Fruit fly (Drosophila melanogaster) whole organism, embryonic: Measurements from ENCODE around the gene Cont.

ENCODE experiments used
- BtbVII ChIP-seq: fragments of 200-800 bp; sonication (Bioruptor generic); optimal IDR thresholded peaks from 3 replicates; lab custom pipeline; 2017; ENCODE audit warnings: missing biosample characterization, mild to moderate bottlenecking, missing genetic modification characterization
- CG10543 ChIP-seq: fragments of 200-800 bp; sonication (Bioruptor generic); optimal IDR thresholded peaks from 3 replicates; lab custom pipeline; 2017; ENCODE audit warnings: missing biosample characterization, mild to moderate bottlenecking, missing genetic modification characterization, moderate library complexity
- CG10654 ChIP-seq: fragments of 200-800 bp; sonication (Bioruptor generic); optimal IDR thresholded peaks from 2 replicates; lab custom pipeline; 2016; ENCODE audit warnings: missing biosample characterization, missing genetic modification characterization
- CG1233 ChIP-seq: fragments of 200-800 bp; sonication (Bioruptor generic); optimal IDR thresholded peaks from 4 replicates; lab custom pipeline; 2018; ENCODE audit warnings: missing biosample characterization, mild to moderate bottlenecking, missing genetic modification characterization
- CG12659 ChIP-seq: fragments of 200-800 bp; sonication (Bioruptor generic); optimal IDR thresholded peaks from 3 replicates; lab custom pipeline; 2017; ENCODE audit warnings: mild to moderate bottlenecking, missing biosample characterization, missing genetic modification reagents, missing genetic modification characterization
- CG13287 ChIP-seq: fragments of 200-800 bp; sonication (Bioruptor generic); IDR thresholded peaks from 2 replicates; pipeline ENCODE4 v1.3.6; 2022; ENCODE audit warnings: missing biosample characterization, missing genetic modification characterization; ENCODE audit not compliant: partially characterized antibody
- CG13894 ChIP-seq: fragments of 200-800 bp; sonication (Bioruptor generic); optimal IDR thresholded peaks from 3 replicates; lab custom pipeline; 2018; ENCODE audit warnings: missing biosample characterization, mild to moderate bottlenecking, missing genetic modification characterization, moderate library complexity
- CG15514 ChIP-seq: fragments of 200-800 bp; sonication (Bioruptor generic); optimal IDR thresholded peaks from 3 replicates; lab custom pipeline; 2017; ENCODE audit warnings: missing biosample characterization, missing genetic modification characterization, mild to moderate bottlenecking, moderate library complexity, missing genetic modification reagents
- CG2712 ChIP-seq: fragments of 200-800 bp; optimal IDR thresholded peaks from 3 replicates; lab custom pipeline; 2019; ENCODE audit warnings: missing biosample characterization, mild to moderate bottlenecking, missing genetic modification characterization, moderate library complexity
- CG31388 ChIP-seq: fragments of 200-800 bp; sonication (Bioruptor generic); optimal IDR thresholded peaks from 2 replicates; lab custom pipeline; 2016; ENCODE audit warnings: missing biosample characterization, missing genetic modification characterization
- CG32772 ChIP-seq: fragments of 200-800 bp; sonication (Bioruptor generic); IDR thresholded peaks from 2 replicates; pipeline ENCODE4 v1.3.6; 2022; ENCODE audit warnings: missing biosample characterization, missing genetic modification characterization
- CG34376 ChIP-seq: fragments of 200-800 bp; sonication (Bioruptor generic); optimal IDR thresholded peaks from 2 replicates; lab custom pipeline; 2018; ENCODE audit warnings: missing biosample characterization, mild to moderate bottlenecking, missing genetic modification characterization
- CG3847 ChIP-seq: fragments of 200-800 bp; sonication (Bioruptor generic); IDR thresholded peaks from 2 replicates; pipeline ENCODE4 v1.3.6; 2022; ENCODE audit warnings: missing biosample characterization, missing genetic modification characterization
- CG43689 ChIP-seq: fragments of 200-800 bp; sonication (Bioruptor generic); IDR thresholded peaks from 2 replicates; pipeline ENCODE4 v1.3.6; 2022; ENCODE audit warnings: missing biosample characterization, missing genetic modification characterization
- CG6175 ChIP-seq: fragments of 200-800 bp; sonication (Bioruptor generic); IDR thresholded peaks from 3 replicates; pipeline ENCODE4 v1.3.6; 2022; ENCODE audit warnings: missing biosample characterization, missing genetic modification characterization
- CG6854 ChIP-seq: fragments of 200-800 bp; sonication (Bioruptor generic); optimal IDR thresholded peaks from 3 replicates; lab custom pipeline; 2017; ENCODE audit warnings: missing biosample characterization, mild to moderate bottlenecking, missing genetic modification characterization
- CG7839 ChIP-seq: fragments of 200-800 bp; sonication (Bioruptor generic); optimal IDR thresholded peaks from 3 replicates; lab custom pipeline; 2018; ENCODE audit warnings: missing biosample characterization, mild to moderate bottlenecking, missing genetic modification characterization, moderate library complexity
- CG8478 ChIP-seq: fragments of >200 bp; optimal IDR thresholded peaks from 2 replicates; lab custom pipeline; 2018
- Dbx ChIP-seq: fragments of 200-800 bp; sonication (Bioruptor generic); IDR thresholded peaks from 3 replicates; pipeline ENCODE4 v1.3.6; 2022; ENCODE audit warnings: missing biosample characterization, missing genetic modification characterization
- Deaf1 ChIP-seq: fragments of 200-800 bp; optimal IDR thresholded peaks from 3 replicates; lab custom pipeline; 2019; ENCODE audit warnings: missing biosample characterization, mild to moderate bottlenecking, missing genetic modification characterization, moderate library complexity
- Dip2 ChIP-seq: fragments of 200-800 bp; sonication (Bioruptor generic); IDR thresholded peaks from 2 replicates; pipeline ENCODE4 v1.3.6; 2022; ENCODE audit warnings: missing biosample characterization, missing genetic modification characterization
- E2f1 ChIP-seq: fragments of 200-800 bp; sonication (Bioruptor generic); IDR thresholded peaks from 2 replicates; pipeline ENCODE4 v1.3.6; 2022; ENCODE audit warnings: missing biosample characterization, missing genetic modification characterization
- Ets97D ChIP-seq: fragments of 200-800 bp; sonication (Bioruptor generic); optimal IDR thresholded peaks from 3 replicates; lab custom pipeline; 2016; ENCODE audit warnings: missing biosample characterization, missing genetic modification characterization
- H15 ChIP-seq: fragments of 200-800 bp; sonication (Bioruptor generic); IDR thresholded peaks from 3 replicates; pipeline ENCODE4 v1.3.6; 2022; ENCODE audit warnings: missing biosample characterization, missing genetic modification characterization
- HHEX ChIP-seq: fragments of 200-800 bp; sonication (Bioruptor generic); optimal IDR thresholded peaks from 3 replicates; lab custom pipeline; 2017; ENCODE audit warnings: missing biosample characterization, mild to moderate bottlenecking, missing genetic modification characterization, missing genetic modification reagents
- Hey ChIP-seq: fragments of 200-800 bp; sonication (Bioruptor generic); optimal IDR thresholded peaks from 3 replicates; lab custom pipeline; 2018; ENCODE audit warnings: missing biosample characterization, mild to moderate bottlenecking, missing genetic modification characterization
- Optix ChIP-seq: fragments of 200-800 bp; sonication (Bioruptor generic); IDR thresholded peaks from 3 replicates; pipeline ENCODE4 v1.3.6; 2022; ENCODE audit warnings: missing biosample characterization, missing genetic modification characterization
- Ptx1 ChIP-seq: fragments of 200-800 bp; sonication (Bioruptor generic); IDR thresholded peaks from 2 replicates; pipeline ENCODE4 v1.3.6; 2022; ENCODE audit warnings: missing biosample characterization, missing genetic modification characterization
- Sry-β ChIP-seq: fragments of 200-800 bp; sonication (Bioruptor generic); optimal IDR thresholded peaks from 2 replicates; lab custom pipeline; 2018; ENCODE audit warnings: missing biosample characterization, mild to moderate bottlenecking, missing genetic modification characterization, moderate library complexity
- Tbp ChIP-seq: fragments of >200 bp; optimal IDR thresholded peaks from 2 replicates; lab custom pipeline; 2018; ENCODE audit warnings: missing biosample characterization, missing genetic modification characterization
- abd-A ChIP-seq: fragments of 200-800 bp; sonication (Bioruptor generic); optimal IDR thresholded peaks from 3 replicates; lab custom pipeline; 2019; ENCODE audit warnings: missing biosample characterization, mild to moderate bottlenecking, missing genetic modification characterization, moderate library complexity
- ac ChIP-seq: fragments of 200-800 bp; sonication (Bioruptor generic); optimal IDR thresholded peaks from 3 replicates; lab custom pipeline; 2017; ENCODE audit warnings: missing biosample characterization, mild to moderate bottlenecking, missing genetic modification characterization
- aop ChIP-seq: fragments of 200-800 bp; sonication (Bioruptor generic); IDR thresholded peaks from 2 replicates; pipeline ENCODE4 v1.3.6; 2022; ENCODE audit warnings: missing biosample characterization, missing genetic modification characterization
- bbx ChIP-seq: fragments of 200-800 bp; sonication (Bioruptor generic); IDR thresholded peaks from 2 replicates; pipeline ENCODE4 v1.3.6; 2022; ENCODE audit warnings: missing biosample characterization, missing genetic modification characterization; ENCODE audit not compliant: partially characterized antibody
- chif ChIP-seq, 2 experiments: fragments of 200-800 bp; sonication (Bioruptor generic); optimal IDR thresholded peaks; 3 replicates each; lab custom pipeline; 2016; ENCODE audit warnings: missing biosample characterization in 2 of 2, missing genetic modification characterization in 2 of 2
- crol ChIP-seq: fragments of 200-800 bp; sonication (Bioruptor generic); IDR thresholded peaks from 2 replicates; pipeline ENCODE4 v1.3.6; 2022; ENCODE audit warnings: missing biosample characterization, missing genetic modification characterization
- ems ChIP-seq: fragments of 200-800 bp; sonication (Bioruptor generic); optimal IDR thresholded peaks from 3 replicates; lab custom pipeline; 2016; ENCODE audit warnings: missing biosample characterization, missing genetic modification characterization
- gem ChIP-seq: fragments of 200-800 bp; sonication (Bioruptor generic); optimal IDR thresholded peaks from 2 replicates; lab custom pipeline; 2019; ENCODE audit warnings: missing biosample characterization, mild to moderate bottlenecking, missing genetic modification characterization, moderate library complexity
- h ChIP-seq: fragments of >200 bp; optimal IDR thresholded peaks from 2 replicates; lab custom pipeline; 2017
- klu ChIP-seq: fragments of 200-800 bp; sonication (Bioruptor generic); IDR thresholded peaks from 2 replicates; pipeline ENCODE4 v1.3.6; 2022; ENCODE audit warnings: missing biosample characterization, missing genetic modification characterization
- knrl ChIP-seq: fragments of 200-800 bp; sonication (Bioruptor generic); IDR thresholded peaks from 3 replicates; pipeline ENCODE4 v1.3.6; 2022; ENCODE audit warnings: missing biosample characterization, missing genetic modification characterization; ENCODE audit not compliant: partially characterized antibody
- mirr ChIP-seq: fragments of 200-800 bp; sonication (Bioruptor generic); optimal IDR thresholded peaks from 3 replicates; lab custom pipeline; 2018; ENCODE audit warnings: missing biosample characterization, mild to moderate bottlenecking, missing genetic modification characterization
- org-1 ChIP-seq: fragments of 200-800 bp; sonication (Bioruptor generic); optimal IDR thresholded peaks from 2 replicates; lab custom pipeline; 2017; ENCODE audit warnings: missing biosample characterization, missing genetic modification characterization
- ro ChIP-seq: fragments of 200-800 bp; sonication (Bioruptor generic); IDR thresholded peaks from 2 replicates; pipeline ENCODE4 v1.3.6; 2022; ENCODE audit warnings: missing biosample characterization, missing genetic modification characterization
- sens ChIP-seq: fragments of 200-800 bp; sonication (Bioruptor generic); peaks from one replicate; lab custom pipeline; 2016; ENCODE audit warnings: missing biosample characterization, missing genetic modification characterization
- shn ChIP-seq: fragments of 200-800 bp; sonication (Bioruptor generic); optimal IDR thresholded peaks from 3 replicates; lab custom pipeline; 2016; ENCODE audit warnings: missing biosample characterization, missing genetic modification characterization
- vnd ChIP-seq: fragments of 200-800 bp; sonication (Bioruptor generic); IDR thresholded peaks from 3 replicates; pipeline ENCODE4 v1.3.6; 2022; ENCODE audit warnings: missing biosample characterization, missing genetic modification characterization; ENCODE audit not compliant: partially characterized antibody
- yki ChIP-seq: fragments of >200 bp; optimal IDR thresholded peaks from 3 replicates; lab custom pipeline; 2018

Gene Cont

dm6 chr3R:4428585-4429464, 47.7 kb downstream of the Cont start, which contains the start of gene srl (continued):
- no peak for TF ChIP-seq klu (GFP tag; lab: Robert Waterston, UW)
- TF ChIP-seq yki (lab: Kevin White, UChicago): no peak
- no peak for TF ChIP-seq CG7839 (tag; lab: Kevin White, UChicago)
- no peak for TF ChIP-seq CG32772 (GFP tag; lab: Robert Waterston, UW)
- TF ChIP-seq sens (GFP tag; lab: Kevin White, UChicago): peak; percentile 80
- peak; percentile 32; the same call in 1 of the 2 replicates for TF ChIP-seq E2f1 (GFP tag; lab: Robert Waterston, UW)
- no peak for TF ChIP-seq CG13894 (tag; lab: Kevin White, UChicago)
- TF ChIP-seq gem (tag; lab: Kevin White, UChicago): no peak
- no peak for TF ChIP-seq knrl
- TF ChIP-seq aop (GFP tag; lab: Robert Waterston, UW): no peak
- TF ChIP-seq CG13287 (GFP tag; lab: Robert Waterston, UW): peak; percentile 52; the same call in 1 of the 2 replicates
- peak; percentile 69 for TF ChIP-seq CG15514
- TF ChIP-seq vnd (GFP tag; lab: Robert Waterston, UW): 0 out of 3 replicates have a peak, but pooled peaks have one; percentile 19
- TF ChIP-seq CG34376 (GFP tag; lab: Kevin White, UChicago): peak; percentile 51
- TF ChIP-seq CG12659 (GFP tag; lab: Kevin White, UChicago): peak; percentile 71
- peak; percentile 32; the same call in 2 of the 3 replicates for TF ChIP-seq Dbx (GFP tag; lab: Robert Waterston, UW)
- TF ChIP-seq CG10543 (GFP tag; lab: Kevin White, UChicago): peak; percentile 51
- no peak for TF ChIP-seq mirr (GFP tag; lab: Kevin White, UChicago)
- no peak for TF ChIP-seq CG31388 (GFP tag; lab: Kevin White, UChicago)
- TF ChIP-seq CG43689 (GFP tag; lab: Robert Waterston, UW): no peak
- TF ChIP-seq HHEX: no peak

dm6 chr3R:4433441-4434077, 52.5 kb downstream of the Cont start, which contains the start of the genes eIF3a and CG1074:
Gene eIF3a (minus strand): TSS chr3R:4433895.
Gene CG1074 (plus strand): TSS chr3R:4433965.
- TF ChIP-seq org-1 (GFP tag; lab: Kevin White, UChicago) (no peak), shn (peak; percentile 51), vnd (GFP tag; lab: Robert Waterston, UW) (peak; percentile 96), H15 (peak; percentile 50; the same call in 2 of the 3 replicates), Optix (GFP tag; lab: Robert Waterston, UW) (peak; percentile 60; the same call in 2 of the 3 replicates), Ets97D (peak; percentile 97), BtbVII (peak; percentile 73), CG8478 (no peak), h (lab: Kevin White, UChicago) (no peak), CG3847 (peak; percentile 81), ems (GFP tag; lab: Kevin White, UChicago) (peak; percentile 57), CG2712 (peak; percentile 69), CG10654 (peak; percentile 40), Hey (tag; lab: Kevin White, UChicago) (no peak), bbx (GFP tag; lab: Robert Waterston, UW) (peak; percentile 99), abd-A (tag; lab: Kevin White, UChicago) (no peak), Deaf1 (tag; lab: Kevin White, UChicago) (peak; percentile 71), CG1233 (GFP tag; lab: Kevin White, UChicago) (peak; percentile 52), ac (peak; percentile 60), Sry-β (GFP tag; lab: Kevin White, UChicago) (peak; percentile 38), CG6854 (GFP tag; lab: Kevin White, UChicago) (peak; percentile 11), CG6175 (GFP tag; lab: Robert Waterston, UW) (peak; percentile 34; the same call in 1 of the 3 replicates), Ptx1 (GFP tag; lab: Robert Waterston, UW) (no peak), Tbp (GFP tag; lab: Kevin White, UChicago) (no peak), chif (GFP tag; optimal IDR thresholded peaks at IDR 0.05; lab: Kevin White, UChicago) (peak in 1 of 2 experiments; percentile 46), Dip2 (GFP tag; lab: Robert Waterston, UW) (no peak), crol (GFP tag; lab: Robert Waterston, UW) (no peak), ro (GFP tag; lab: Robert Waterston, UW) (no peak)
